Worm (Caenorhabditis elegans) whole organism, L3 larva: ENCODE results near the gene dct-19.

Source experiments
- ceh-16 ChIP-seq: sonication (generic microtip); optimal IDR thresholded peaks from 2 replicates; lab custom pipeline; 2017; ENCODE audit warnings: missing biosample characterization, missing genetic modification characterization
- fos-1 ChIP-seq: fragments of 150-350 bp; optimal IDR thresholded peaks from 2 replicates; lab custom pipeline; 2014; ENCODE audit warnings: missing biosample characterization, missing genetic modification characterization
- pqm-1 ChIP-seq: fragments of 150-350 bp; optimal IDR thresholded peaks from 2 replicates; lab custom pipeline; 2017; ENCODE audit warnings: missing biosample characterization, missing genetic modification characterization, inconsistent platforms
- sea-2 ChIP-seq: fragments of 150-350 bp; sonication (generic microtip); optimal IDR thresholded peaks from 4 replicates; lab custom pipeline; 2014; ENCODE audit warnings: missing biosample characterization, missing genetic modification reagents, missing genetic modification characterization
- skn-1 ChIP-seq: fragments of 150-350 bp; optimal IDR thresholded peaks from 2 replicates; lab custom pipeline; 2014; ENCODE audit warnings: missing biosample characterization, missing genetic modification characterization

DNA sequence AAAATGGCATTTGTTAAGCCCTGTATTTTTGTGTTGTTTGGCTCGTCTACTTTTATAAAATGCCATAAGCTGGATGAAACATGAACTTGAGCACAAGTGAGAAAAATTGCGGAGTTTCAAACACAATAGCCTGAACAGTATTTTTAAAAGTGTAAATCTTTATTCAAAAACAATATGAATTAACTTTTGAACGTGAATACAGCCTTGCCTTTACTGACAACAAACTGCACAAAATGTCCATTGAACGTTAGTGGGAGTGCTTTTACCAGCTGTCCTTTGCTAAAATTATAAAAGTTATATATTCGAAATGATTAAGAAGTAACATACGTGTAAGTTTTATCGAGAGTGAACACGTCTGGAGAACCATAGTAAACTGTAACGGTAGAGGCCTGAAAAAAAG lies 24.6 kb downstream of the dct-19 start:
- TF ChIP-seq ceh-16 (tag; lab: Kevin White, UChicago) (no peak), skn-1 (tag; lab: Kevin White, UChicago) (no peak), sea-2 (GFP tag; lab: Kevin White, UChicago) (no peak), pqm-1 (tag; lab: Kevin White, UChicago) (no peak), fos-1 (no peak)
